Worm (Caenorhabditis elegans): Measurements from ENCODE around the gene K03A11.5.
A peak's percentile ranks its signal among the peaks of the same experiment; 100 is the strongest.

The K03A11.5 gene

DNA sequence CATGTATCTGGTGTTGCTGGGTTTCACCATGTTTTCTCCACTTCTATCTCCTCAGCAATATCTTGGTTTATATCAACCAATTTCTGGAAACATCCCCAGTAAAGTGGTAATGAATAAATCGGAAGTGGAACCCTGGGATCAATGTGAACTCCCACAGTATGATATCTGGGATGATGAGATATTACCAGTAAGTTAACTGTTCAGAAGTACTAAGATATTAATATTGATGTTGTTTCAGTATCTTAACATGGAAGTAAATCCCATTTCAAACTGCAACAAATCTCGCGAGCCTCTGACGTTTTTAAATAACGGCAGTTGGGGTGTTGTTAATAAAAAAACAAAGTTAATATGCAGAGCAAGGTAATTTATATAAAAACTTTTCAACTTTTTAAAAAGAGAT, 27.9 kb downstream of the K03A11.5 start:
- TF ChIP-seq unc-130 (GFP tag; optimal IDR thresholded peaks at IDR 0.05), result no peak

DNA sequence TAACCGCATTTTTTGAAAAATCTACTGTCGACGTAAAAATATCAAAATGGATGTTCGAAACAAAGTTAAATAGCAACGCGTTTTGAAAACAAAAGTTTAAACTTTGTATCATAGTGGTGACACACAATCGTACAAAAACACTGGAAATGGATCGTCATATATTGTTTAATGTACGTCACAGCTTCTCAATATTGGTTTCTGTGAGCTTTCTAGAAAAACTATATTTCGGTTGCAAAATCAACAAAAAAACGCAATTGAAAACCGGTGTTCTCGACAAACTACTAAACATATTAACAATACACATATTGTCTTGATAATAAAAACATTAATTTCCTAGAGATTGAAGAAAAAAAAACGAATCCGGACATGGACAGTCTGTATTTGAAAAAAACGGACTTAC, 37.1 kb downstream of the K03A11.5 start, which contains the start of gene R03G8.6:
R03G8.6 (minus strand) TSS at position 101 of the 400 bp plus-strand sequence.
- no peak for TF ChIP-seq lag-1 (GFP tag; IDR thresholded peaks at IDR 0.05)

DNA sequence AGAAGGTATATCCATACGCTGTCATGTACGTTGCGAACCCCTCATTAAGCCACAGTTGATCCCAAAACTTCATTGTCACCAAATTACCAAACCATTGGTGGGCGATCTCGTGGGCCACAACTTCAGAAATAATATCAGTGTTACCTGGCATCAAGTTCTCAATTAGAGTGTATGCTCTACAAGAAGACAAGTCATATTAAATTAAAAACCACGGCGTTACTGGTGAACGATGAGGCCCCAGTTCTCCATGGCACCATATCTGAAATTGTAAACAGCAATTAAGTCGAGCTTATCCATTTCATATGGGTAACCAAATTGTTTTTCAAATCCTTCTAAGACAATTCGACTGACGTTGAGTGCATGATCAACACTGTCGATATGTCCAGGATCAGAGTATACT, 39.5 kb downstream of the K03A11.5 start:
- TF ChIP-seq snpc-1.1 (tag; optimal IDR thresholded peaks at IDR 0.05; ENCODE audit: insufficient read depth) (no peak), dox-1 (GFP tag; IDR thresholded peaks at IDR 0.05) (no peak), F49E8.2 (tag; optimal IDR thresholded peaks at IDR 0.05; ENCODE audit: insufficient read depth) (no peak), Y67H2A.10 (GFP tag; conservative IDR thresholded peaks at IDR 0.05) (no peak), lsl-1 (GFP tag; optimal IDR thresholded peaks at IDR 0.05) (no peak), F10E7.11 (tag; optimal IDR thresholded peaks at IDR 0.05) (no peak), F23B12.7 (tag; optimal IDR thresholded peaks at IDR 0.05; ENCODE audit: insufficient read depth) (no peak), hrde-1 (tag; optimal IDR thresholded peaks at IDR 0.05; ENCODE audit: borderline replicate concordance) (no peak), madf-8 (GFP tag; conservative IDR thresholded peaks at IDR 0.05) (no peak), ceh-58 (GFP tag; IDR thresholded peaks at IDR 0.05) (no peak), dpff-1 (tag; optimal IDR thresholded peaks at IDR 0.05) (no peak), sea-2 (GFP tag; IDR thresholded peaks at IDR 0.05) (no peak), hlh-26 (GFP tag; conservative IDR thresholded peaks at IDR 0.05) (no peak), ztf-25 (GFP tag; IDR thresholded peaks at IDR 0.05) (no peak), somi-1 (GFP tag; optimal IDR thresholded peaks at IDR 0.05) (no peak), lin-54 (GFP tag; optimal IDR thresholded peaks at IDR 0.05) (no peak), mxl-1 (tag; optimal IDR thresholded peaks at IDR 0.05) (no peak), madf-6 (GFP tag; IDR thresholded peaks at IDR 0.05) (no peak), aptf-2 (GFP tag; conservative IDR thresholded peaks at IDR 0.05) (no peak)

DNA sequence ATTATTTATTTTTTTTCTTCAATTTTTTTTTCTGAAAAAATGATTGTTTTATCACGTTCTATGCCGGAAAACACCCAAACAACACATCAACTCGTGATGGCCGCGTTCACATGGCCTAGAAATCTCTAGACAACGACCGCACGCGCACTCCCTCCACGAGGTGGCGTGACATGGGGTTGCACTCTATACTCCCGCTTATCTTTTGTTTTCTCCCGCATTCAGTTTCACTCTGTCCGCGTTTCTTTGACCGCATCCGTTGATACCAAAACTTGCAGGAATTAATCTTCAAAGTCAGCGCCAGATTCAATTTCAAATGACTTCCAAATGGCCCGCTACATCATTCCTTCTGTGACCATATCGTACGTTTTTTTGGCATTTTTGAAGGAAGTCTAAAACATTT, 41.6 kb downstream of the K03A11.5 start, which contains the start of gene F17H10.1:
F17H10.1 (plus strand) TSS at position 276 of the 400 bp plus-strand sequence.
- TF ChIP-seq ztf-25 (GFP tag; IDR thresholded peaks at IDR 0.05), result no peak
- no peak for TF ChIP-seq F52B5.7 (tag; optimal IDR thresholded peaks at IDR 0.05)
- no peak for TF ChIP-seq lag-1 (GFP tag; IDR thresholded peaks at IDR 0.05)
- TF ChIP-seq F37B4.10 (GFP tag; IDR thresholded peaks at IDR 0.05), result no peak
- TF ChIP-seq nhr-90 (tag; optimal IDR thresholded peaks at IDR 0.05), result peak; percentile 48
- TF ChIP-seq pha-4 (tag; optimal IDR thresholded peaks at IDR 0.05), result no peak
- TF ChIP-seq madf-8 (GFP tag; conservative IDR thresholded peaks at IDR 0.05), result no peak
- TF ChIP-seq F55B11.4 (tag; optimal IDR thresholded peaks at IDR 0.05; ENCODE audit: borderline replicate concordance, insufficient read depth), result no peak
- no peak for TF ChIP-seq T07F8.4 (tag; optimal IDR thresholded peaks at IDR 0.05)
- TF ChIP-seq nhr-80 (tag; optimal IDR thresholded peaks at IDR 0.05), result peak; percentile 88
- TF ChIP-seq lsl-1 (GFP tag; optimal IDR thresholded peaks at IDR 0.05), result no peak
- no peak for TF ChIP-seq nhr-120 (GFP tag; IDR thresholded peaks at IDR 0.05)
- peak; percentile 75 for TF ChIP-seq dox-1 (GFP tag; IDR thresholded peaks at IDR 0.05)
- no peak for TF ChIP-seq rec-8 (tag; optimal IDR thresholded peaks at IDR 0.05)
- no peak for TF ChIP-seq snpc-1.1 (tag; optimal IDR thresholded peaks at IDR 0.05; ENCODE audit: insufficient read depth)
- no peak for TF ChIP-seq F57C9.4 (tag; optimal IDR thresholded peaks at IDR 0.05)
- no peak for TF ChIP-seq sdz-38 (tag; optimal IDR thresholded peaks at IDR 0.05)
- 0 out of 2 replicates have a peak, but pooled peaks have one; percentile 44 for TF ChIP-seq cebp-1 (GFP tag; IDR thresholded peaks at IDR 0.05)
- peak; percentile 82 for TF ChIP-seq cebp-1 (tag; optimal IDR thresholded peaks at IDR 0.05)
- TF ChIP-seq F10E7.11 (tag; optimal IDR thresholded peaks at IDR 0.05), result no peak
- peak; percentile 78 for TF ChIP-seq chd-7 (tag; optimal IDR thresholded peaks at IDR 0.05)
- no peak for TF ChIP-seq mel-28 (tag; optimal IDR thresholded peaks at IDR 0.05; ENCODE audit: borderline replicate concordance)
- TF ChIP-seq xnd-1 (tag; optimal IDR thresholded peaks at IDR 0.05), result no peak
- TF ChIP-seq egl-44 (GFP tag; IDR thresholded peaks at IDR 0.05), result no peak
- no peak for TF ChIP-seq ceh-100 (GFP tag; IDR thresholded peaks at IDR 0.05)
- peak; percentile 39 for TF ChIP-seq lin-54 (GFP tag; optimal IDR thresholded peaks at IDR 0.05)
- TF ChIP-seq ztf-18 (tag; optimal IDR thresholded peaks at IDR 0.05), result peak; percentile 40
- TF ChIP-seq hmg-1.2 (GFP tag; IDR thresholded peaks at IDR 0.05), result peak; percentile 47
- TF ChIP-seq snpc-3.4 (tag; optimal IDR thresholded peaks at IDR 0.05), result no peak
- no peak for TF ChIP-seq aptf-3 (GFP tag; IDR thresholded peaks at IDR 0.05)
